Worm (Caenorhabditis elegans): ENCODE results near the gene fbxa-96.

The fbxa-96 gene

ce11 chrX:15089123-15089522 lies 28.9 kb upstream of the fbxa-96 start, which contains the start of gene flr-4:
Gene flr-4, plus strand, starts transcription at chrX:15089397.
- TF ChIP-seq lir-3 (tag; optimal IDR thresholded peaks at IDR 0.05; ENCODE audit: poor library complexity) (no peak), elt-2 (tag; optimal IDR thresholded peaks at IDR 0.05) (peak; percentile 45), efl-3 (GFP tag; optimal IDR thresholded peaks at IDR 0.05) (no peak), lin-35 (GFP tag; optimal IDR thresholded peaks at IDR 0.05) (peak in 1 of 2 experiments; percentile 16), C16A3.4 (tag; optimal IDR thresholded peaks at IDR 0.05) (no peak)

- TF ChIP-seq sox-4 (tag; optimal IDR thresholded peaks at IDR 0.05) (no peak), nhr-20 (tag; optimal IDR thresholded peaks at IDR 0.05) (no peak), irx-1 (tag; optimal IDR thresholded peaks at IDR 0.05) (no peak), lin-14 (GFP tag; optimal IDR thresholded peaks at IDR 0.05) (no peak), ztf-11 (tag; optimal IDR thresholded peaks at IDR 0.05) (no peak), lsy-2 (tag; optimal IDR thresholded peaks at IDR 0.05) (no peak), sptf-1 (tag; optimal IDR thresholded peaks at IDR 0.05) (no peak), dpl-1 (GFP tag; optimal IDR thresholded peaks at IDR 0.05) (no peak), dsc-1 (tag; optimal IDR thresholded peaks at IDR 0.05) (no peak), ceh-90 (tag; optimal IDR thresholded peaks at IDR 0.05) (no peak)
Observed at ce11 chrX:15087752-15088151, 27.5 kb upstream of the fbxa-96 start.

ce11 chrX:15084395-15084794 lies 24.2 kb upstream of the fbxa-96 start, which contains the start of gene F09B12.5:
Gene F09B12.5, plus strand, starts transcription at chrX:15084695.
- TF ChIP-seq tlp-1 (tag; optimal IDR thresholded peaks at IDR 0.05): no peak
- no peak for TF ChIP-seq dpl-1 (GFP tag; optimal IDR thresholded peaks at IDR 0.05)
- TF ChIP-seq zip-4 (GFP tag; optimal IDR thresholded peaks at IDR 0.05): no peak
- no peak for TF ChIP-seq lin-14 (GFP tag; optimal IDR thresholded peaks at IDR 0.05)
- no peak for TF ChIP-seq ceh-90 (tag; optimal IDR thresholded peaks at IDR 0.05)
- no peak for TF ChIP-seq ceh-63 (GFP tag; optimal IDR thresholded peaks at IDR 0.05)
- TF ChIP-seq egl-27 (tag; optimal IDR thresholded peaks at IDR 0.05): no peak
- TF ChIP-seq nhr-85 (tag): no peak
- no peak for TF ChIP-seq nhr-20 (tag; optimal IDR thresholded peaks at IDR 0.05)
- TF ChIP-seq aly-2 (tag; optimal IDR thresholded peaks at IDR 0.05): no peak

- TF ChIP-seq tlp-1 (tag; optimal IDR thresholded peaks at IDR 0.05): no peak
- no peak for TF ChIP-seq mab-9 (GFP tag; IDR thresholded peaks at IDR 0.05)
- TF ChIP-seq xbp-1 (tag; optimal IDR thresholded peaks at IDR 0.05): peak; percentile 78
- TF ChIP-seq nhr-84 (tag; optimal IDR thresholded peaks at IDR 0.05): no peak
- TF ChIP-seq blmp-1 (tag; optimal IDR thresholded peaks at IDR 0.05): no peak
- no peak for TF ChIP-seq nhr-11 (tag; optimal IDR thresholded peaks at IDR 0.05)
- TF ChIP-seq nhr-85 (tag): peak; percentile 60
- TF ChIP-seq lin-35 (GFP tag; optimal IDR thresholded peaks at IDR 0.05): peak; percentile 1 to 50
- peak; percentile 2 for TF ChIP-seq tbx-2 (tag; optimal IDR thresholded peaks at IDR 0.05)
- no peak for TF ChIP-seq grh-1 (GFP tag; IDR thresholded peaks at IDR 0.05)
- peak; percentile 1 for TF ChIP-seq snpc-4 (tag; optimal IDR thresholded peaks at IDR 0.05)
- TF ChIP-seq unc-86 (tag; optimal IDR thresholded peaks at IDR 0.05): no peak
- no peak for TF ChIP-seq zag-1 (tag; optimal IDR thresholded peaks at IDR 0.05)
- no peak for TF ChIP-seq C16A3.4 (tag; optimal IDR thresholded peaks at IDR 0.05)
- TF ChIP-seq jun-1 (tag; optimal IDR thresholded peaks at IDR 0.05): no peak
- no peak for TF ChIP-seq nhr-76 (tag; optimal IDR thresholded peaks at IDR 0.05)
- no peak for TF ChIP-seq lir-3 (tag; optimal IDR thresholded peaks at IDR 0.05; ENCODE audit: poor library complexity)
- TF ChIP-seq unc-30 (tag; optimal IDR thresholded peaks at IDR 0.05): no peak
- no peak for TF ChIP-seq efl-1 (optimal IDR thresholded peaks at IDR 0.05)
- TF ChIP-seq efl-1 (GFP tag; optimal IDR thresholded peaks at IDR 0.05 in 1 of 2): no peak
- no peak for TF ChIP-seq pag-3 (tag; optimal IDR thresholded peaks at IDR 0.05; ENCODE audit: borderline replicate concordance, insufficient read depth)
- peak; percentile 22 for TF ChIP-seq rnt-1 (tag; optimal IDR thresholded peaks at IDR 0.05)
- TF ChIP-seq nhr-71 (tag; optimal IDR thresholded peaks at IDR 0.05): peak; percentile 25
- no peak for TF ChIP-seq isw-1 (GFP tag; IDR thresholded peaks at IDR 0.05)
- TF ChIP-seq nhr-20 (tag; optimal IDR thresholded peaks at IDR 0.05): peak; percentile 22
- TF ChIP-seq snu-23 (GFP tag; optimal IDR thresholded peaks at IDR 0.05): peak; percentile 40
- no peak for TF ChIP-seq sptf-1 (tag; optimal IDR thresholded peaks at IDR 0.05)
- TF ChIP-seq hlh-4 (tag; optimal IDR thresholded peaks at IDR 0.05): no peak
- no peak for TF ChIP-seq lin-13 (GFP tag; optimal IDR thresholded peaks at IDR 0.05)
- peak in 1 of 3 experiments; percentile 29 for TF ChIP-seq ceh-82 (tag; optimal IDR thresholded peaks at IDR 0.05)
- peak in 1 of 3 experiments; percentile 18 for TF ChIP-seq dpl-1 (GFP tag; optimal IDR thresholded peaks at IDR 0.05)
- peak in 1 of 2 experiments; percentile 44 for TF ChIP-seq lsy-2 (tag; optimal IDR thresholded peaks at IDR 0.05)
- TF ChIP-seq ceh-8 (GFP tag; optimal IDR thresholded peaks at IDR 0.05): no peak
- TF ChIP-seq swsn-7 (tag; optimal IDR thresholded peaks at IDR 0.05): peak; percentile 19
Observed at ce11 chrX:15083795-15084194, 23.6 kb upstream of the fbxa-96 start, which contains the start of gene H40L08.1. Gene H40L08.1, minus strand, starts transcription at chrX:15084086.

Measured in whole organism, L1 larva.